Worm (Caenorhabditis elegans) whole organism, early embryonic: ENCODE measurements around the gene R12H7.4.

ENCODE experiments used
- F13C5.2 ChIP-seq: sonication (generic microtip); optimal IDR thresholded peaks from 2 replicates; lab custom pipeline; 2017; ENCODE audit warnings: mild to moderate bottlenecking, missing genetic modification characterization, inconsistent platforms, missing compliant biosample characterization
- aly-1 ChIP-seq: sonication (generic microtip); optimal IDR thresholded peaks from 2 replicates; lab custom pipeline; 2016; ENCODE audit warnings: missing genetic modification characterization, missing compliant biosample characterization
- ama-1 ChIP-seq: fragments of 150-350 bp; optimal IDR thresholded peaks from 2 replicates; lab custom pipeline; 2014
- ceh-13 ChIP-seq: fragments of 200-800 bp; sonication (Bioruptor generic); optimal IDR thresholded peaks from 2 replicates; lab custom pipeline; 2018; ENCODE audit warnings: mild to moderate bottlenecking, missing genetic modification characterization, missing compliant biosample characterization
- ceh-36 ChIP-seq: sonication (generic microtip); optimal IDR thresholded peaks from 2 replicates; lab custom pipeline; 2016; ENCODE audit warnings: missing genetic modification characterization, inconsistent platforms, missing compliant biosample characterization
- flt-1 ChIP-seq: fragments of 200-800 bp; sonication (Bioruptor generic); IDR thresholded peaks from 2 replicates; pipeline ENCODE4 v1.3.6; 2022; ENCODE audit warnings: missing genetic modification characterization, missing compliant biosample characterization
- hmbx-1 ChIP-seq: sonication (generic microtip); optimal IDR thresholded peaks from 2 replicates; lab custom pipeline; 2016; ENCODE audit warnings: mild to moderate bottlenecking, missing genetic modification characterization, missing compliant biosample characterization
- hmg-4 ChIP-seq: fragments of 200-800 bp; sonication (Bioruptor generic); optimal IDR thresholded peaks from 2 replicates; lab custom pipeline; 2018; ENCODE audit warnings: mild to moderate bottlenecking, missing genetic modification characterization, missing compliant biosample characterization
- pes-1 ChIP-seq: fragments of 200-800 bp; sonication (Bioruptor generic); IDR thresholded peaks from 2 replicates; pipeline ENCODE4 v1.3.6; 2022; ENCODE audit warnings: missing genetic modification reagents, missing genetic modification characterization, missing compliant biosample characterization
- scrt-1 ChIP-seq: fragments of 200-800 bp; sonication (Bioruptor generic); IDR thresholded peaks from 2 replicates; pipeline ENCODE4 v1.3.6; 2022; ENCODE audit warnings: missing genetic modification characterization, missing compliant biosample characterization
- sea-1 ChIP-seq: fragments of 200-800 bp; sonication (Bioruptor generic); conservative IDR thresholded peaks from 2 replicates; pipeline ENCODE4 v1.3.6; 2022; ENCODE audit warnings: missing genetic modification characterization, missing compliant biosample characterization
- tbx-37 ChIP-seq: fragments of 200-800 bp; sonication (Bioruptor generic); conservative IDR thresholded peaks from 2 replicates; pipeline ENCODE4 v1.3.6; 2022; ENCODE audit warnings: missing genetic modification reagents, missing genetic modification characterization, missing compliant biosample characterization
- tra-4 ChIP-seq: sonication (generic microtip); optimal IDR thresholded peaks from 2 replicates; lab custom pipeline; 2017; ENCODE audit warnings: missing genetic modification characterization, missing compliant biosample characterization

DNA sequence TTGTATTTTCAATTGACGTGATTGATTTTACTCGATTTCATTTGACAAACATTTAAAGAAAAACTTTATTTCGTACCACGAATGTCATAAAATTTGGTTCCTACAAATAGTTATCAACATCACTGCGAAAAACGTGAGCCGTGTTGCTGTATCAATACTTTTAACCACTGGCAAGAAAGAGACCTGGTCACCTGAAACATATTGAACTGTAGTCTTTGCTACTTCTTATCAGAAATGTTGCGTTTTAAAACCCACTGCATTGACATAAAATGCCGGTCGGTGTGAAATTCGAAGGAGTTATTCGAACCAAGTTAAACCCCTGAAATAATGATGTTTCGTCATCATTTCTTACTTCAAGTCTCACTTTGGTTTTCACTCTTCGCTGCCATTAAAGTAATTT is 30.7 kb downstream of the R12H7.4 start:
- TF ChIP-seq ceh-13 (GFP tag; lab: Kevin White, UChicago) = no peak
- no peak for TF ChIP-seq scrt-1 (GFP tag; lab: Robert Waterston, UW)
- TF ChIP-seq ama-1 (lab: Kevin White, UChicago) = no peak
- TF ChIP-seq tra-4 (tag; lab: Kevin White, UChicago) = no peak
- no peak for TF ChIP-seq tbx-37 (GFP tag; lab: Robert Waterston, UW)
- no peak for TF ChIP-seq F13C5.2 (tag; lab: Kevin White, UChicago)
- TF ChIP-seq hmg-4 (GFP tag; lab: Kevin White, UChicago) = no peak
- no peak for TF ChIP-seq flt-1 (GFP tag; lab: Robert Waterston, UW)
- no peak for TF ChIP-seq aly-1 (tag; lab: Kevin White, UChicago)
- no peak for TF ChIP-seq sea-1 (GFP tag; lab: Robert Waterston, UW)
- no peak for TF ChIP-seq hmbx-1 (tag; lab: Kevin White, UChicago)
- no peak for TF ChIP-seq ceh-36 (tag; lab: Kevin White, UChicago)
- no peak for TF ChIP-seq pes-1 (GFP tag; lab: Robert Waterston, UW)
